Fruit fly (Drosophila melanogaster) whole organism, wandering third instar larva: Measurements from ENCODE around the gene CG15561.

Source experiments
- Abd-B ChIP-seq: fragments of >200 bp; optimal IDR thresholded peaks from 2 replicates; lab custom pipeline; 2017; ENCODE audit warnings: missing biosample characterization, missing genetic modification characterization
- CG32264 ChIP-seq: fragments of 200-800 bp; sonication (Bioruptor generic); optimal IDR thresholded peaks from 2 replicates; lab custom pipeline; 2016; ENCODE audit warnings: missing biosample characterization, missing genetic modification characterization
- CrebA ChIP-seq: fragments of 200-800 bp; sonication (Bioruptor generic); optimal IDR thresholded peaks from 2 replicates; lab custom pipeline; 2016; ENCODE audit warnings: missing biosample characterization, mild to moderate bottlenecking, missing genetic modification characterization, borderline replicate concordance
- Dfd ChIP-seq: fragments of >200 bp; optimal IDR thresholded peaks from 2 replicates; lab custom pipeline; 2017; ENCODE audit warnings: missing biosample characterization, missing genetic modification characterization
- Dif ChIP-seq: fragments of 200-275, 200-300 bp; sonication (Bioruptor generic); optimal IDR thresholded peaks from 2 replicates; lab custom pipeline; 2018; ENCODE audit warnings: missing biosample characterization, missing genetic modification characterization; ENCODE audit not compliant: partially characterized antibody
- GATAd ChIP-seq: sonication (Bioruptor generic); optimal IDR thresholded peaks from 2 replicates; lab custom pipeline; 2016; ENCODE audit warnings: missing biosample characterization, missing genetic modification characterization
- HLH106 ChIP-seq: fragments of 200-800 bp; optimal IDR thresholded peaks from 3 replicates; lab custom pipeline; 2019; ENCODE audit warnings: missing biosample characterization, mild to moderate bottlenecking, missing genetic modification characterization, moderate library complexity
- Hnf4 ChIP-seq: fragments of 200-800 bp; sonication (Bioruptor generic); optimal IDR thresholded peaks from 2 replicates; lab custom pipeline; 2016; ENCODE audit warnings: missing biosample characterization, mild to moderate bottlenecking, missing genetic modification characterization
- Hr83 ChIP-seq: fragments of 200-300 bp; sonication (Bioruptor generic); optimal IDR thresholded peaks from 2 replicates; lab custom pipeline; 2016; ENCODE audit warnings: missing biosample characterization, mild to moderate bottlenecking, missing genetic modification characterization, moderate library complexity; ENCODE audit not compliant: poor library complexity, severe bottlenecking
- Jra ChIP-seq: sonication (Bioruptor generic); optimal IDR thresholded peaks from 2 replicates; lab custom pipeline; 2016; ENCODE audit warnings: missing biosample characterization, missing genetic modification characterization
- Mio ChIP-seq: sonication (Bioruptor generic); optimal IDR thresholded peaks from 2 replicates; lab custom pipeline; 2016; ENCODE audit warnings: missing biosample characterization, missing genetic modification characterization
- Myc ChIP-seq: fragments of >200 bp; optimal IDR thresholded peaks from 2 replicates; lab custom pipeline; 2017
- N ChIP-seq: fragments of >200 bp; optimal IDR thresholded peaks from 2 replicates; lab custom pipeline; 2018; ENCODE audit warnings: missing biosample characterization, missing external identifiers, missing genetic modification characterization
- OdsH ChIP-seq: fragments of 200-800 bp; sonication (Bioruptor generic); optimal IDR thresholded peaks from 2 replicates; lab custom pipeline; 2016; ENCODE audit warnings: missing biosample characterization, mild to moderate bottlenecking, missing genetic modification characterization
- Rel ChIP-seq, 2 experiments: fragments of 200-800 bp; sonication (Bioruptor generic) in 1 of 2; optimal IDR thresholded peaks; 2 replicates in 1 of 2; 3 replicates in 1 of 2; lab custom pipeline; 2016 to 2019; ENCODE audit warnings: mild to moderate bottlenecking in 2 of 2, missing biosample characterization in 2 of 2, missing genetic modification characterization in 2 of 2, moderate library complexity in 1 of 2
- Sp1 ChIP-seq: fragments of 200-800 bp; sonication (Bioruptor generic); optimal IDR thresholded peaks from 3 replicates; lab custom pipeline; 2019; ENCODE audit warnings: missing biosample characterization, mild to moderate bottlenecking, missing genetic modification characterization, moderate library complexity
- Vsx2 ChIP-seq: fragments of 200-300, 225-300 bp; sonication (Bioruptor generic); optimal IDR thresholded peaks from 2 replicates; lab custom pipeline; 2018; ENCODE audit warnings: missing biosample characterization, missing genetic modification characterization; ENCODE audit not compliant: partially characterized antibody
- br ChIP-seq: fragments of 200-800 bp; sonication (Bioruptor generic); optimal IDR thresholded peaks from 2 replicates; lab custom pipeline; 2016; ENCODE audit warnings: missing biosample characterization, missing genetic modification characterization
- brk ChIP-seq: fragments of 200-800 bp; sonication (Bioruptor generic); optimal IDR thresholded peaks from 2 replicates; lab custom pipeline; 2016; ENCODE audit warnings: missing biosample characterization, mild to moderate bottlenecking, missing genetic modification characterization
- dl ChIP-seq, 2 experiments: fragments of 175-275, 200-275 bp in 1 of 2; fragments of 200-275 bp in 1 of 2; sonication (Bioruptor generic); optimal IDR thresholded peaks; lab custom pipeline; 2018; ENCODE audit warnings: mild to moderate bottlenecking in 2 of 2, missing biosample characterization in 2 of 2, missing genetic modification characterization in 2 of 2, moderate library complexity in 2 of 2; ENCODE audit not compliant: partially characterized antibody in 2 of 2, insufficient read depth in 1 of 2
- ey ChIP-seq: fragments of 200-800 bp; sonication (Bioruptor generic); optimal IDR thresholded peaks from 2 replicates; lab custom pipeline; 2016; ENCODE audit warnings: missing biosample characterization, missing genetic modification characterization
- foxo ChIP-seq, 2 experiments: fragments of 200-800 bp; sonication (Bioruptor generic); optimal IDR thresholded peaks; 2 replicates in 1 of 2; 3 replicates in 1 of 2; lab custom pipeline; 2016 to 2017; ENCODE audit warnings: missing biosample characterization in 2 of 2, missing genetic modification characterization in 2 of 2
- fru ChIP-seq: fragments of 200-800 bp; sonication (Bioruptor generic); optimal IDR thresholded peaks from 3 replicates; lab custom pipeline; 2016; ENCODE audit warnings: missing biosample characterization, mild to moderate bottlenecking, missing genetic modification characterization
- h ChIP-seq: fragments of 200-800 bp; sonication (Bioruptor generic); optimal IDR thresholded peaks from 3 replicates; lab custom pipeline; 2016; ENCODE audit warnings: missing biosample characterization, mild to moderate bottlenecking, missing genetic modification characterization
- jim ChIP-seq: fragments of 175-275, 200-325 bp; sonication (Bioruptor generic); optimal IDR thresholded peaks from 2 replicates; lab custom pipeline; 2016; ENCODE audit warnings: missing biosample characterization, mild to moderate bottlenecking, missing genetic modification characterization
- lola ChIP-seq: fragments of >200 bp; optimal IDR thresholded peaks from 2 replicates; lab custom pipeline; 2017; ENCODE audit warnings: missing biosample characterization, missing genetic modification characterization
- pan ChIP-seq: fragments of >200 bp; optimal IDR thresholded peaks from 2 replicates; lab custom pipeline; 2017
- psq ChIP-seq: fragments of 200-800 bp; sonication (Bioruptor generic); optimal IDR thresholded peaks from 3 replicates; lab custom pipeline; 2017; ENCODE audit warnings: missing biosample characterization, mild to moderate bottlenecking, missing genetic modification characterization, moderate library complexity
- rgr ChIP-seq: fragments of 200-800 bp; sonication (Bioruptor generic); optimal IDR thresholded peaks from 3 replicates; lab custom pipeline; 2016; ENCODE audit warnings: missing biosample characterization, mild to moderate bottlenecking, missing genetic modification characterization
- sage ChIP-seq: fragments of 200-800 bp; sonication (Bioruptor generic); optimal IDR thresholded peaks from 2 replicates; lab custom pipeline; 2016; ENCODE audit warnings: missing biosample characterization, mild to moderate bottlenecking, missing genetic modification characterization
- sv ChIP-seq: fragments of 200-800 bp; sonication (Bioruptor generic); optimal IDR thresholded peaks from 3 replicates; lab custom pipeline; 2016; ENCODE audit warnings: missing biosample characterization, missing genetic modification characterization
- usp ChIP-seq: fragments of >200 bp; optimal IDR thresholded peaks from 2 replicates; lab custom pipeline; 2017; ENCODE audit warnings: missing biosample characterization, missing genetic modification characterization
- woc ChIP-seq: sonication (Bioruptor generic); optimal IDR thresholded peaks from 2 replicates; lab custom pipeline; 2016; ENCODE audit warnings: missing biosample characterization, mild to moderate bottlenecking, missing genetic modification characterization

The CG15561 gene

dm6 chr3R:31243079-31243668 lies 27.4 kb upstream of the CG15561 start:
- TF ChIP-seq woc (no peak), pan (lab: Kevin White, UChicago) (no peak), CrebA (GFP tag; lab: Kevin White, UChicago) (no peak), Hnf4 (GFP tag; lab: Kevin White, UChicago) (no peak), Myc (lab: Kevin White, UChicago) (no peak), Abd-B (GFP tag; lab: Kevin White, UChicago) (no peak), jim (no peak), usp (GFP tag; lab: Kevin White, UChicago) (no peak), OdsH (GFP tag; lab: Kevin White, UChicago) (no peak), Dfd (GFP tag; lab: Kevin White, UChicago) (no peak), Sp1 (GFP tag; lab: Kevin White, UChicago) (no peak), Dif (GFP tag; lab: Kevin White, UChicago) (no peak), Hr83 (no peak), Mio (no peak), ey (GFP tag; lab: Kevin White, UChicago) (no peak), N (GFP tag; lab: Kevin White, UChicago) (no peak)
- TF ChIP-seq, all 38 proteins: peak for 0

DNA sequence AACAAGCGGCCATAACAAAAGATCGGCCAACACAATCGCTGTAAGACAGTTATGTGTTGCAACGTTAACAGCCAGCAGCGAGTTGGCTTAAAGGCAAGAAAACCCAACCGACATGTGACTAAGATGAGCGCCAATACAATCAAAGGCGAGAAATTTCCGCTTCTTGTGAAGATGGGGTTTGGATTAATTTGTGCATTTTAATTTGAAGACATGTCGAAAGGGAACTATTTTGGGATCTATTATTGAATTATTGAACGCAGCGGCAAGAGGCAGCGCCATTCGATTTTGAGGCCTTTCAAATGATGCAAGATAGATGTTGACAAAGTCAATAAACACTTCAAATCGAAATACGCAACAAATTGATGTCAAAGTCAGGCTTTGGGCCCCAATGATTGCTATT lies 25.4 kb upstream of the CG15561 start:
- no peak for TF ChIP-seq sv (GFP tag; lab: Kevin White, UChicago)
- no peak for TF ChIP-seq woc
- no peak for TF ChIP-seq lola (GFP tag; lab: Kevin White, UChicago)
- TF ChIP-seq Dfd (GFP tag; lab: Kevin White, UChicago) = no peak
- TF ChIP-seq br (GFP tag; lab: Kevin White, UChicago) = no peak
- TF ChIP-seq Dif (GFP tag; lab: Kevin White, UChicago) = no peak
- TF ChIP-seq sage = no peak
- TF ChIP-seq CG32264 (GFP tag; lab: Kevin White, UChicago) = no peak
- no peak for TF ChIP-seq h (GFP tag; lab: Kevin White, UChicago)
- no peak for TF ChIP-seq Jra (GFP tag; lab: Kevin White, UChicago)
- TF ChIP-seq brk = no peak
- no peak for TF ChIP-seq GATAd (GFP tag; lab: Kevin White, UChicago)
- no peak for TF ChIP-seq Vsx2
- no peak for TF ChIP-seq jim
- TF ChIP-seq Sp1 (GFP tag; lab: Kevin White, UChicago) = no peak
- TF ChIP-seq Hr83 = no peak
- TF ChIP-seq, all 38 proteins: peak for 0

- no peak for TF ChIP-seq usp (GFP tag; lab: Kevin White, UChicago)
- TF ChIP-seq Dfd (GFP tag; lab: Kevin White, UChicago) = no peak
- TF ChIP-seq fru (GFP tag; lab: Kevin White, UChicago) = no peak
- TF ChIP-seq Myc (lab: Kevin White, UChicago) = no peak
- TF ChIP-seq dl (GFP tag; optimal IDR thresholded peaks at IDR 0.05; lab: Kevin White, UChicago; ENCODE audit: insufficient read depth in 1 of 2, partially characterized antibody in 2 of 2) = no peak
- TF ChIP-seq lola (GFP tag; lab: Kevin White, UChicago) = no peak
- no peak for TF ChIP-seq HLH106
- no peak for TF ChIP-seq br (GFP tag; lab: Kevin White, UChicago)
- no peak for TF ChIP-seq Vsx2
- no peak for TF ChIP-seq foxo (GFP tag; optimal IDR thresholded peaks at IDR 0.05; lab: Kevin White, UChicago)
- no peak for TF ChIP-seq woc
- no peak for TF ChIP-seq Rel (GFP tag; optimal IDR thresholded peaks at IDR 0.05; lab: Kevin White, UChicago)
- no peak for TF ChIP-seq Rel (tag; optimal IDR thresholded peaks at IDR 0.05; lab: Kevin White, UChicago)
- no peak for TF ChIP-seq Mio
- no peak for TF ChIP-seq ey (GFP tag; lab: Kevin White, UChicago)
- TF ChIP-seq, all 38 proteins: peak for 0
Measured at dm6 chr3R:31240023-31240422, 24.3 kb upstream of the CG15561 start.

dm6 chr3R:31235262-31235661 lies 19.5 kb upstream of the CG15561 start, which contains the start of gene CG15564:
TSS of gene CG15564 (minus strand) at chr3R:31235362.
- TF ChIP-seq foxo (GFP tag; optimal IDR thresholded peaks at IDR 0.05; lab: Kevin White, UChicago) (no peak), Mio (no peak), Jra (GFP tag; lab: Kevin White, UChicago) (no peak), sv (GFP tag; lab: Kevin White, UChicago) (no peak), CG32264 (GFP tag; lab: Kevin White, UChicago) (no peak), woc (no peak), N (GFP tag; lab: Kevin White, UChicago) (no peak), Rel (GFP tag; optimal IDR thresholded peaks at IDR 0.05; lab: Kevin White, UChicago) (no peak), Rel (tag; optimal IDR thresholded peaks at IDR 0.05; lab: Kevin White, UChicago) (no peak), br (GFP tag; lab: Kevin White, UChicago) (no peak), GATAd (GFP tag; lab: Kevin White, UChicago) (no peak), jim (no peak), rgr (GFP tag; lab: Kevin White, UChicago) (no peak), psq (GFP tag; lab: Kevin White, UChicago) (no peak), pan (lab: Kevin White, UChicago) (no peak), HLH106 (no peak), ey (GFP tag; lab: Kevin White, UChicago) (no peak), Myc (lab: Kevin White, UChicago) (no peak), dl (GFP tag; optimal IDR thresholded peaks at IDR 0.05; lab: Kevin White, UChicago; ENCODE audit: insufficient read depth in 1 of 2, partially characterized antibody in 2 of 2) (no peak), fru (GFP tag; lab: Kevin White, UChicago) (no peak)
